Fruit fly (Drosophila melanogaster) Kc167 (cell line): ENCODE data around the gene CG17544.

Experiments
- Myc ChIP-seq: fragments of >200 bp; optimal IDR thresholded peaks from 2 replicates; lab custom pipeline; 2017; ENCODE audit warnings: missing external identifiers
- Sin3A ChIP-seq: fragments of >200 bp; optimal IDR thresholded peaks from 2 replicates; lab custom pipeline; 2018; ENCODE audit warnings: missing external identifiers
- h ChIP-seq: fragments of >200 bp; optimal IDR thresholded peaks from 3 replicates; lab custom pipeline; 2018; ENCODE audit warnings: missing external identifiers
- insv ChIP-seq: fragments of >200 bp; optimal IDR thresholded peaks from 3 replicates; lab custom pipeline; 2018; ENCODE audit warnings: missing external identifiers
- psq ChIP-seq: fragments of >200 bp; optimal IDR thresholded peaks from 2 replicates; lab custom pipeline; 2017; ENCODE audit warnings: missing external identifiers
- ttk ChIP-seq: sonication (Bioruptor generic); optimal IDR thresholded peaks from 2 replicates; lab custom pipeline; 2017; ENCODE audit warnings: missing external identifiers

The CG17544 gene

dm6 chr2L:19432424-19433015 is 34.2 kb upstream of the CG17544 start, which contains the start of gene Rab9:
Rab9 (plus strand) TSS chr2L:19432574.
- TF ChIP-seq psq (lab: Kevin White, UChicago) (no peak), insv (lab: Kevin White, UChicago) (no peak), Myc (lab: Kevin White, UChicago) (no peak), h (lab: Kevin White, UChicago) (no peak), Sin3A (lab: Kevin White, UChicago) (no peak), ttk (lab: Kevin White, UChicago) (no peak)

- TF ChIP-seq Sin3A (lab: Kevin White, UChicago) (no peak), ttk (lab: Kevin White, UChicago) (no peak), insv (lab: Kevin White, UChicago) (no peak), psq (lab: Kevin White, UChicago) (no peak), Myc (lab: Kevin White, UChicago) (no peak), h (lab: Kevin White, UChicago) (no peak)
Measured at dm6 chr2L:19430343-19430742, 32.0 kb upstream of the CG17544 start, which contains the start of gene RtcB. RtcB (plus strand) TSS chr2L:19430643.

dm6 chr2L:19429731-19430130 is 31.4 kb upstream of the CG17544 start:
- TF ChIP-seq ttk (lab: Kevin White, UChicago) (no peak), psq (lab: Kevin White, UChicago) (no peak), Sin3A (lab: Kevin White, UChicago) (no peak), insv (lab: Kevin White, UChicago) (no peak), Myc (lab: Kevin White, UChicago) (no peak), h (lab: Kevin White, UChicago) (no peak)

- TF ChIP-seq Sin3A (lab: Kevin White, UChicago) (no peak), Myc (lab: Kevin White, UChicago) (no peak)
Measured at dm6 chr2L:19426330-19426781, 28.1 kb upstream of the CG17544 start, which contains the start of gene Pax. Pax (minus strand) TSS chr2L:19426596.

dm6 chr2L:19425765-19426329 is 27.6 kb upstream of the CG17544 start:
- TF ChIP-seq psq (lab: Kevin White, UChicago) (no peak), ttk (lab: Kevin White, UChicago) (no peak), Sin3A (lab: Kevin White, UChicago) (no peak), insv (lab: Kevin White, UChicago) (no peak), Myc (lab: Kevin White, UChicago) (no peak), h (lab: Kevin White, UChicago) (no peak)

- TF ChIP-seq h (lab: Kevin White, UChicago) (no peak), Sin3A (lab: Kevin White, UChicago) (no peak), psq (lab: Kevin White, UChicago) (no peak), Myc (lab: Kevin White, UChicago) (no peak), ttk (lab: Kevin White, UChicago) (no peak), insv (lab: Kevin White, UChicago) (no peak)
Measured at dm6 chr2L:19425105-19425504, 26.8 kb upstream of the CG17544 start.

dm6 chr2L:19424307-19424902 is 26.1 kb upstream of the CG17544 start:
- TF ChIP-seq psq (lab: Kevin White, UChicago): no peak
- no peak for TF ChIP-seq ttk (lab: Kevin White, UChicago)
- TF ChIP-seq Myc (lab: Kevin White, UChicago): no peak
- TF ChIP-seq Sin3A (lab: Kevin White, UChicago): no peak
- TF ChIP-seq insv (lab: Kevin White, UChicago): no peak
- TF ChIP-seq h (lab: Kevin White, UChicago): no peak

- TF ChIP-seq ttk (lab: Kevin White, UChicago) (no peak), Sin3A (lab: Kevin White, UChicago) (no peak), insv (lab: Kevin White, UChicago) (no peak), h (lab: Kevin White, UChicago) (no peak), psq (lab: Kevin White, UChicago) (no peak), Myc (lab: Kevin White, UChicago) (no peak)
Measured at dm6 chr2L:19423467-19424122, 25.3 kb upstream of the CG17544 start, which contains the start of the genes Alp12 and CG13085. Alp12 (plus strand) TSS chr2L:19424050. CG13085 (plus strand) TSS chr2L:19424050.

- TF ChIP-seq Sin3A (lab: Kevin White, UChicago) (no peak), Myc (lab: Kevin White, UChicago) (no peak), ttk (lab: Kevin White, UChicago) (no peak), h (lab: Kevin White, UChicago) (no peak), psq (lab: Kevin White, UChicago) (no peak), insv (lab: Kevin White, UChicago) (no peak)
Measured at dm6 chr2L:19422642-19423041, 24.3 kb upstream of the CG17544 start.

dm6 chr2L:19421573-19421972 is 23.3 kb upstream of the CG17544 start:
- TF ChIP-seq insv (lab: Kevin White, UChicago) (no peak), h (lab: Kevin White, UChicago) (no peak), Myc (lab: Kevin White, UChicago) (no peak), ttk (lab: Kevin White, UChicago) (no peak), Sin3A (lab: Kevin White, UChicago) (no peak), psq (lab: Kevin White, UChicago) (no peak)

dm6 chr2L:19418872-19419271 is 20.6 kb upstream of the CG17544 start, which contains the start of gene lectin-37Db:
lectin-37Db (plus strand) TSS chr2L:19419075.
- TF ChIP-seq h (lab: Kevin White, UChicago) (no peak), Myc (lab: Kevin White, UChicago) (no peak), ttk (lab: Kevin White, UChicago) (no peak), psq (lab: Kevin White, UChicago) (no peak), Sin3A (lab: Kevin White, UChicago) (no peak), insv (lab: Kevin White, UChicago) (no peak)
